Fruit fly (Drosophila melanogaster) whole organism, wandering third instar larva: ENCODE data around the gene CG1024.

Experiments
- Hnf4 ChIP-seq: fragments of 200-800 bp; sonication (Bioruptor generic); optimal IDR thresholded peaks from 2 replicates; lab custom pipeline; 2016; ENCODE audit warnings: missing biosample characterization, mild to moderate bottlenecking, missing genetic modification characterization
- pan ChIP-seq: fragments of >200 bp; optimal IDR thresholded peaks from 2 replicates; lab custom pipeline; 2017

dm6 chr3R:6419942-6420341 lies 39.8 kb upstream of the CG1024 start:
- no peak for TF ChIP-seq Hnf4 (GFP tag; lab: Kevin White, UChicago)
- TF ChIP-seq pan, result no peak
